Worm (Caenorhabditis elegans) whole organism, L3 larva: Measurements from ENCODE around the gene alh-9.
A peak's percentile ranks its signal among the peaks of the same experiment; 100 is the strongest.

Source experiments
- R02D3.7 ChIP-seq: fragments of 150-350 bp; optimal IDR thresholded peaks from 2 replicates; lab custom pipeline; 2014; ENCODE audit warnings: missing biosample characterization, missing genetic modification characterization
- aly-2 ChIP-seq: fragments of 150-350 bp; optimal IDR thresholded peaks from 2 replicates; lab custom pipeline; 2014; ENCODE audit warnings: missing biosample characterization, missing genetic modification characterization
- ama-1 ChIP-seq: fragments of 150-350 bp; optimal IDR thresholded peaks from 2 replicates; lab custom pipeline; 2018
- ceh-28 ChIP-seq: fragments of 150-350 bp; optimal IDR thresholded peaks from 2 replicates; lab custom pipeline; 2014; ENCODE audit warnings: missing biosample characterization, missing genetic modification reagents, missing genetic modification characterization
- ceh-82 ChIP-seq: fragments of 150-350 bp; optimal IDR thresholded peaks from 2 replicates; lab custom pipeline; 2014; ENCODE audit warnings: missing biosample characterization, missing genetic modification characterization
- egl-5 ChIP-seq: fragments of 150-350 bp; optimal IDR thresholded peaks from 2 replicates; lab custom pipeline; 2017; ENCODE audit warnings: missing biosample characterization, missing genetic modification reagents, missing genetic modification characterization, inconsistent platforms
- elt-1 ChIP-seq: fragments of 150-350 bp; optimal IDR thresholded peaks from 2 replicates; lab custom pipeline; 2014; ENCODE audit warnings: missing biosample characterization, missing genetic modification characterization
- elt-2 ChIP-seq: sonication (generic microtip); optimal IDR thresholded peaks from 2 replicates; lab custom pipeline; 2016; ENCODE audit warnings: missing genetic modification reagents, mild to moderate bottlenecking, missing genetic modification characterization, missing compliant biosample characterization
- elt-3 ChIP-seq, 3 experiments: fragments of 150-350 bp in 1 of 3; sonication (generic microtip) in 2 of 3; optimal IDR thresholded peaks; 2 replicates in 2 of 3; 4 replicates in 1 of 3; lab custom pipeline; 2014 to 2017; ENCODE audit warnings: missing biosample characterization in 3 of 3, missing genetic modification characterization in 3 of 3
- fkh-10 ChIP-seq: sonication (generic microtip); optimal IDR thresholded peaks from 2 replicates; lab custom pipeline; 2017; ENCODE audit warnings: missing biosample characterization, missing genetic modification reagents, missing genetic modification characterization
- fkh-2 ChIP-seq: fragments of 150-350 bp; optimal IDR thresholded peaks from 2 replicates; lab custom pipeline; 2014; ENCODE audit warnings: missing biosample characterization, missing genetic modification reagents, missing genetic modification characterization
- hmg-11 ChIP-seq: sonication (generic microtip); optimal IDR thresholded peaks from 2 replicates; lab custom pipeline; 2016; ENCODE audit warnings: missing genetic modification characterization, missing compliant biosample characterization
- jun-1 ChIP-seq: fragments of 150-350 bp; optimal IDR thresholded peaks from 2 replicates; lab custom pipeline; 2014; ENCODE audit warnings: missing biosample characterization, missing genetic modification reagents, missing genetic modification characterization
- lin-39 ChIP-seq: fragments of 150-350 bp; optimal IDR thresholded peaks from 2 replicates; lab custom pipeline; 2018; ENCODE audit warnings: missing biosample characterization, missing genetic modification reagents, missing genetic modification characterization
- lsy-12 ChIP-seq: sonication (generic microtip); optimal IDR thresholded peaks from 2 replicates; lab custom pipeline; 2016; ENCODE audit warnings: mild to moderate bottlenecking, missing genetic modification characterization, missing compliant biosample characterization
- mdl-1 ChIP-seq: fragments of 150-350 bp; optimal IDR thresholded peaks from 2 replicates; lab custom pipeline; 2014; ENCODE audit warnings: missing biosample characterization, missing genetic modification characterization
- mml-1 ChIP-seq: fragments of 150-350 bp; sonication (generic microtip); optimal IDR thresholded peaks from 3 replicates; lab custom pipeline; 2014; ENCODE audit warnings: missing biosample characterization, missing genetic modification characterization
- nfya-1 ChIP-seq: sonication (generic microtip); optimal IDR thresholded peaks from 2 replicates; lab custom pipeline; 2017; ENCODE audit warnings: missing genetic modification characterization, mild to moderate bottlenecking, missing compliant biosample characterization, antibody characterized with exemption, moderate library complexity; ENCODE audit not compliant: insufficient read depth
- nhr-23 ChIP-seq: fragments of 150-350 bp; optimal IDR thresholded peaks from 2 replicates; lab custom pipeline; 2014; ENCODE audit warnings: missing biosample characterization, missing genetic modification reagents, missing genetic modification characterization
- nhr-25 ChIP-seq: sonication (generic microtip); optimal IDR thresholded peaks from 2 replicates; lab custom pipeline; 2017; ENCODE audit warnings: missing biosample characterization, missing genetic modification characterization
- nhr-43 ChIP-seq: sonication (generic microtip); optimal IDR thresholded peaks from 2 replicates; lab custom pipeline; 2016; ENCODE audit warnings: mild to moderate bottlenecking, missing genetic modification characterization, missing compliant biosample characterization; ENCODE audit not compliant: poor library complexity, severe bottlenecking
- nhr-67 ChIP-seq: fragments of 150-350 bp; optimal IDR thresholded peaks from 2 replicates; lab custom pipeline; 2014; ENCODE audit warnings: missing biosample characterization, missing genetic modification characterization
- nhr-77 ChIP-seq: fragments of 150-350 bp; optimal IDR thresholded peaks from 2 replicates; lab custom pipeline; 2014; ENCODE audit warnings: missing biosample characterization, missing genetic modification characterization
- pha-4 ChIP-seq: fragments of 150-350 bp; optimal IDR thresholded peaks from 2 replicates; lab custom pipeline; 2014; ENCODE audit warnings: missing biosample characterization, missing genetic modification reagents, missing genetic modification characterization
- pqm-1 ChIP-seq: fragments of 150-350 bp; optimal IDR thresholded peaks from 2 replicates; lab custom pipeline; 2017; ENCODE audit warnings: missing biosample characterization, missing genetic modification characterization, inconsistent platforms
- tbx-2 ChIP-seq: sonication (generic microtip); optimal IDR thresholded peaks from 2 replicates; lab custom pipeline; 2016; ENCODE audit warnings: mild to moderate bottlenecking, missing genetic modification characterization, missing compliant biosample characterization
- ztf-11 ChIP-seq: fragments of 150-350 bp; optimal IDR thresholded peaks from 2 replicates; lab custom pipeline; 2014; ENCODE audit warnings: missing biosample characterization, missing genetic modification characterization

alh-9 gene

DNA sequence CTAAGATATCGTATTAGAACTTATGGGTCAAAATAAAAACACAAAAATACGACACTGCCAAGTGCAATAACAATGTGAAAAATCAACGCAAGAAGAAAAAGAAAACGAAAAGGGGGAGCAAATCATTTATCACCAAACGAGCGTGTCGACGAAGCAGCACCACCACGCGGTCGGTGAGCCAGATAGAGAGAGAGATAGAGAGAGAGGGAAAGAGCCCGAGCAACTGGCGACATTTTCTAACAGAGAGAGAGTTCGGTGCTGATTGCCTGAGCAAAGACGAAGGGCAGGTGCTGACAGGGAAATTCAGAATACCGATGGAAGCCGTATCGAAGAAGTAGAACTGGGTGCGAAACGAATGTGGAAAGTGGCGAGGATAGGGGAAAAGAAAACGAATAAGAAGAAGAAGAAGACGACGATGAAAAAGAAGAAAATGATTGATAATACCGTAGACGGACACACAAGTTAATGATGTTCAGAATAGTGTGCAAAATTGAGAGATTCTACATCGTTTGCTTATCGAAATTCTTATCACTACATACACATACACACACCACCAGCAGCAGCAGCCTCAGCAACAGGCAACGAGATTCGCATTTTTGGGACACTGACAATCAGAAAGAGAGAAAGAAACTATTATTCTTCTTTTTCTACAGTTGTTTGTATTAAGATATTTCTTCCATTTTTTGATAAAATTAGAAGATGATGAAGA lies 20.5 kb upstream of the alh-9 start (continued):
- TF ChIP-seq pha-4 (tag; lab: Kevin White, UChicago) (no peak), fkh-2 (tag; lab: Kevin White, UChicago) (no peak)

ce11 chrIII:5836261-5836660 lies 19.6 kb upstream of the alh-9 start:
- TF ChIP-seq pha-4 (tag; lab: Kevin White, UChicago) (peak; percentile 10), fkh-10 (GFP tag; lab: Kevin White, UChicago) (no peak), jun-1 (tag; lab: Kevin White, UChicago) (no peak), nhr-23 (tag; lab: Kevin White, UChicago) (peak; percentile 51), elt-1 (tag; lab: Kevin White, UChicago) (peak; percentile 50)

DNA sequence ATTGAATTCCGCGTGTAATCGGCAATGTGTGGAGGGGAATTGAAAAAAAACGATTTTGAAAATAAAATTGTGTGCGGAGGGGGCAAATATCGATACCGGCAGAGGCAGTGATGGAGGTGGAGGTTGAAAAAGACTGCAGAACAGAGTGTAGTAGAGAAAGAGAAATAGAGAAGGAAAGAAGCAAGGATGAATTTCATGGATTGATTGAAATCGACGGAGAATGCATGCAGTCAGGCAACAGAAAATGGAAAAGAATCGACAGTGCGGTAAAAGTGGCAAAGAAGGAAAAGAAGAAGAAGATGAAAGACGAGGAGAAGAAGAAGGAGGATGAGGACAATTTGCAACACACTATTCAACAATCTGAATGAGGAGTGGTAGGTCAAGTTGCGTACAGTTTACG lies 19.0 kb upstream of the alh-9 start, which contains the start of gene W04D12.1:
Gene W04D12.1, plus strand, starts transcription at position 111 of the 400 bp plus-strand sequence.
- no peak for TF ChIP-seq mdl-1 (tag; lab: Kevin White, UChicago)
- TF ChIP-seq pha-4 (tag; lab: Kevin White, UChicago): peak; percentile 43
- TF ChIP-seq elt-3 (tag; optimal IDR thresholded peaks at IDR 0.05; lab: Kevin White, UChicago): no peak
- TF ChIP-seq nhr-67 (tag; lab: Kevin White, UChicago): no peak
- TF ChIP-seq elt-2 (tag; lab: Kevin White, UChicago): no peak
- no peak for TF ChIP-seq elt-1 (tag; lab: Kevin White, UChicago)
- peak; percentile 8 for TF ChIP-seq nhr-23 (tag; lab: Kevin White, UChicago)
- peak; percentile 11 for TF ChIP-seq ceh-28
- peak; percentile 19 for TF ChIP-seq nfya-1 (tag; lab: Kevin White, UChicago)

DNA sequence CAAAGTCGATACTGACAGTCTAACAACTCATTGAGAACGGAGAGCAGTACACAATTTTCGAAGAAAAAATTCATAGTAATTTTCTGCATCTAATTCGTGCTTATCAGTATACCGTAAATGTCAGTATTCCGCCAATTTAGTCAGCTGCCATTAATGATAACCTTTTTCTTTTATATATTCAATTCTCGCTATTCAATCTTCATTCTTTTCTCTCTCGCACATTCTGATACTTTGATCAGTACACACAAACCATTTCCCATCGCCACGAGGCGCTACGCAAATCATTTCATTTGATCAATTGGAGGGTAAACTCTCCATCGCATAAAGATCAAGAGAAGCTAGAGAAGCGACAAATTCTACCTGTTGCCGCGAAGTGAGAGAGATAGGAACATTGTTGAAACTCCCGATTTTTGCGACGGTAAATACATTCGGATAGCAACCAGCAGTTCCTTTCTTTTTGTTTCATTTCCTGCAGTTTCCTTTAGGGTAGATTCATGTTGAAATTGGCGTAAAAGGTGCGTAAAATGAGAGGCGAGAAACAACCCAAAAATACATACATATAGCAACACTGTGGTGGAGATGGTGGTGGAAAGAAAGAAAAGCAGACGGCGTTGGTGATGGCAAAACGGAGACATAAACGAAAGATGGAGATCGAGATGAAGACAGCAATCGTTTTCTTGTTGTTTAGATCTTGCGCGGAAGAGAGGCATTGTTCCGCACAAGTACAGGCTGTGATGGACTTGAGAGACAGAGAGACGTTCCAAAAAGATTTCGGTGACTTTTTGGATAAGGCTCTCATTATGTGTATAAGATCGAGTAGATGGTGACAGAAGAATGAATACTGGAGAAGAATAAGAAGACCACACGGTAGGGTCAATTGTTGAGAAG lies 17.4 kb upstream of the alh-9 start:
- TF ChIP-seq ama-1 (lab: Kevin White, UChicago) (peak; percentile 73), nfya-1 (tag; lab: Kevin White, UChicago) (peak; percentile 14), lin-39 (tag; lab: Kevin White, UChicago) (no peak), elt-1 (tag; lab: Kevin White, UChicago) (peak; percentile 59), pha-4 (tag; lab: Kevin White, UChicago) (peak; percentile 75), nhr-67 (tag; lab: Kevin White, UChicago) (no peak), nhr-77 (no peak), aly-2 (no peak), ceh-28 (no peak), mml-1 (tag; lab: Kevin White, UChicago) (no peak), tbx-2 (tag; lab: Kevin White, UChicago) (no peak), lsy-12 (tag; lab: Kevin White, UChicago) (peak; percentile 53), ztf-11 (no peak), elt-2 (tag; lab: Kevin White, UChicago) (peak; percentile 95), elt-3 (tag; optimal IDR thresholded peaks at IDR 0.05; lab: Kevin White, UChicago) (no peak), nhr-25 (no peak), egl-5 (no peak), jun-1 (tag; lab: Kevin White, UChicago) (peak; percentile 35), nhr-23 (tag; lab: Kevin White, UChicago) (peak; percentile 46), ceh-82 (no peak), nhr-43 (tag; lab: Kevin White, UChicago) (peak; percentile 44), R02D3.7 (tag; lab: Kevin White, UChicago) (no peak), mdl-1 (tag; lab: Kevin White, UChicago) (peak; percentile 11), pqm-1 (tag; lab: Kevin White, UChicago) (peak; percentile 93), hmg-11 (tag; lab: Kevin White, UChicago) (no peak)

DNA sequence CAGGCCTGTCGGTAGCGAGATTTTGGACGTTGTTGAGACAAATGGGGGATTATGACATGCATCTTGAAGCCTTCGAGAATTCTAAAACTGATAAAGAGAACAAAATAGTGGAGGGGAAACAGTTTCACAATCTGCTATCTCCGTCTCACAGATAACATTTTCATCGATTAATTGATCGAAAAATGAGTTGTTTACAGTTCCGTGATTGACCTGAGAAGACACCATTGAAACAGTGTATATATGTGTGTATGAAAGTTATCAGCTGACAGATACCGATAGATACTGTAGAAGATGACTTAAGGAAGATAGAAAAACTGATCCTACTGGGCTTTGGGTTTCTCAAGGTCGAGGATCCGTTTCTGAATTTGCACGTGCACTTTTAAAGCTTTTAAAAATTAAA lies 16.7 kb upstream of the alh-9 start:
- TF ChIP-seq fkh-2 (tag; lab: Kevin White, UChicago) (no peak), ceh-28 (peak; percentile 83), tbx-2 (tag; lab: Kevin White, UChicago) (no peak), pqm-1 (tag; lab: Kevin White, UChicago) (peak; percentile 83), nhr-23 (tag; lab: Kevin White, UChicago) (peak; percentile 61), jun-1 (tag; lab: Kevin White, UChicago) (peak; percentile 31), elt-2 (tag; lab: Kevin White, UChicago) (peak; percentile 76), elt-3 (tag; optimal IDR thresholded peaks at IDR 0.05; lab: Kevin White, UChicago) (peak in 1 of 3 experiments; percentile 10), nhr-43 (tag; lab: Kevin White, UChicago) (peak; percentile 69), nhr-77 (no peak)
